Worm (Caenorhabditis elegans) whole organism, L4 larva: ENCODE results near the gene T28D6.6.

Source experiments
- R02D3.7 ChIP-seq: fragments of 150-350 bp; sonication (generic microtip); optimal IDR thresholded peaks from 3 replicates; lab custom pipeline; 2014; ENCODE audit warnings: missing biosample characterization, missing genetic modification characterization
- Y5F2A.4 ChIP-seq: fragments of 200-800 bp; sonication (Bioruptor generic); optimal IDR thresholded peaks from 2 replicates; lab custom pipeline; 2018; ENCODE audit warnings: mild to moderate bottlenecking, missing genetic modification characterization, missing compliant biosample characterization
- ama-1 ChIP-seq: fragments of 150-350 bp; optimal IDR thresholded peaks from 2 replicates; lab custom pipeline; 2014; ENCODE audit warnings: inconsistent platforms, mixed read lengths
- jun-1 ChIP-seq: fragments of 150-350 bp; optimal IDR thresholded peaks from 2 replicates; lab custom pipeline; 2014; ENCODE audit warnings: missing biosample characterization, missing genetic modification reagents, missing genetic modification characterization
- mdl-1 ChIP-seq, 2 experiments: fragments of 150-350 bp in 1 of 2; sonication (generic microtip) in 1 of 2; optimal IDR thresholded peaks; 2 replicates each; lab custom pipeline; 2014 to 2017; ENCODE audit warnings: missing biosample characterization in 2 of 2, missing genetic modification characterization in 2 of 2
- nhr-77 ChIP-seq: fragments of 150-350 bp; optimal IDR thresholded peaks from 2 replicates; lab custom pipeline; 2014; ENCODE audit warnings: missing biosample characterization, missing genetic modification characterization
- pha-4 ChIP-seq, 2 experiments: fragments of 150-350 bp in 1 of 2; fragments of 200-800 bp in 1 of 2; sonication (Bioruptor generic) in 1 of 2; IDR thresholded peaks in 1 of 2; optimal IDR thresholded peaks in 1 of 2; 2 replicates each; pipeline versions ENCODE4 v1.3.6 to Lab custom; 2014 to 2022; ENCODE audit warnings: missing genetic modification characterization in 2 of 2, missing genetic modification reagents in 2 of 2, missing biosample characterization in 1 of 2, missing compliant biosample characterization in 1 of 2

DNA sequence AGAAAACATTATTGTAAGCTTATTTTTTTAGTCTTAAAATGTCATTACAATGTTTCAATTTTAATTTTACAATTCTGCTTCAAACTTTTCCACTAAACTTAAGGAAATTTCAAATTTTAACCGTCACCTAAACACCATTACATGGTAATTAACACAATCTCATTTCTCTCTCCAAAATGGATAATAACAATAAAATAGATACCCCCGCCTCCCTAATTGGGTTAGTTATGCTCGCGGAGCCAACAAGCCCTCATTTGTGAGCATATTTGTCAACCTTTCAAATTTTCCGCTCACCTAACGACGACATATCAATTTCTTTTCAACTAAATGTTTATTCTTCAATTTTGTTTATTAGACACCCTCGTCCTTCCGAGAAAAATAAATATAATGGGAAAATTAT is 15.4 kb upstream of the T28D6.6 start:
- TF ChIP-seq mdl-1 (tag; optimal IDR thresholded peaks at IDR 0.05; lab: Kevin White, UChicago) (no peak), nhr-77 (tag; lab: Kevin White, UChicago) (no peak), Y5F2A.4 (GFP tag; lab: Kevin White, UChicago) (no peak), ama-1 (lab: Kevin White, UChicago) (no peak), R02D3.7 (tag; lab: Kevin White, UChicago) (no peak), jun-1 (no peak), pha-4 (GFP tag; IDR thresholded peaks at IDR 0.05; lab: Robert Waterston, UW) (no peak), pha-4 (tag; optimal IDR thresholded peaks at IDR 0.05; lab: Kevin White, UChicago) (no peak)
